Fruit fly (Drosophila melanogaster): ENCODE data around the gene capt.

capt gene

dm6 chr2L:1144371-1145360 is 13.4 kb downstream of the capt start (continued):
- TF ChIP-seq MTF-1 (GFP tag; optimal IDR thresholded peaks at IDR 0.05; ENCODE audit: borderline replicate concordance) (no peak), CG10209 (GFP tag; optimal IDR thresholded peaks at IDR 0.05) (peak; percentile 28), CG6683 (GFP tag; optimal IDR thresholded peaks at IDR 0.05) (no peak), Blimp-1 (GFP tag; optimal IDR thresholded peaks at IDR 0.05) (peak; percentile 72), CG14860 (GFP tag; IDR thresholded peaks at IDR 0.05; ENCODE audit: partially characterized antibody) (0 out of 3 replicates have a peak, but pooled peaks have one; percentile 15), grn (GFP tag; optimal IDR thresholded peaks at IDR 0.05) (no peak), twi (tag; optimal IDR thresholded peaks at IDR 0.05) (peak; percentile 9), Dip3 (GFP tag; optimal IDR thresholded peaks at IDR 0.05) (peak; percentile 48), Poxn (GFP tag; IDR thresholded peaks at IDR 0.05) (no peak), Gsc (GFP tag; IDR thresholded peaks at IDR 0.05) (no peak), D19B (GFP tag; optimal IDR thresholded peaks at IDR 0.05) (peak; percentile 69), aop (GFP tag; IDR thresholded peaks at IDR 0.05) (no peak), phol (tag; optimal IDR thresholded peaks at IDR 0.05) (peak; percentile 72), Mes4 (GFP tag; optimal IDR thresholded peaks at IDR 0.05) (peak; percentile 21), lab (GFP tag; optimal IDR thresholded peaks at IDR 0.05) (peak; percentile 73), Side (GFP tag; optimal IDR thresholded peaks at IDR 0.05) (no peak), Atf3 (GFP tag; optimal IDR thresholded peaks at IDR 0.05) (no peak), Gug (GFP tag; IDR thresholded peaks at IDR 0.05) (peak; percentile 19; the same call in 1 of the 4 replicates), seq (GFP tag; IDR thresholded peaks at IDR 0.05) (0 out of 2 replicates have a peak, but pooled peaks have one; percentile 13), danr (GFP tag; IDR thresholded peaks at IDR 0.05) (no peak), lola (GFP tag; optimal IDR thresholded peaks at IDR 0.05) (peak in 1 of 3 experiments; percentile 31), CG4424 (GFP tag; optimal IDR thresholded peaks at IDR 0.05) (peak; percentile 55), hbn (GFP tag; IDR thresholded peaks at IDR 0.05; ENCODE audit: partially characterized antibody) (no peak), CG5245 (GFP tag; optimal IDR thresholded peaks at IDR 0.05) (no peak), CG13894 (tag; optimal IDR thresholded peaks at IDR 0.05) (peak; percentile 31), Aef1 (GFP tag; IDR thresholded peaks at IDR 0.05) (peak; percentile 16; the same call in 1 of the 3 replicates), Eip74EF (GFP tag; optimal IDR thresholded peaks at IDR 0.05) (peak in 1 of 2 experiments; percentile 40), Dbx (GFP tag; IDR thresholded peaks at IDR 0.05) (no peak), sd (tag; optimal IDR thresholded peaks at IDR 0.05) (no peak), Mad (GFP tag; optimal IDR thresholded peaks at IDR 0.05) (no peak), Myb (GFP tag; optimal IDR thresholded peaks at IDR 0.05) (peak; percentile 5), CG14050 (GFP tag; IDR thresholded peaks at IDR 0.05) (no peak), Sry-β (GFP tag; optimal IDR thresholded peaks at IDR 0.05) (no peak), CG15696 (tag; optimal IDR thresholded peaks at IDR 0.05) (no peak), ranshi (GFP tag; IDR thresholded peaks at IDR 0.05) (peak; percentile 45; the same call in 1 of the 2 replicates), bab2 (GFP tag; optimal IDR thresholded peaks at IDR 0.05) (peak; percentile 36), Drgx (GFP tag; IDR thresholded peaks at IDR 0.05) (peak; percentile 43; the same call in 1 of the 2 replicates), CG7271 (tag; optimal IDR thresholded peaks at IDR 0.05) (no peak), CG17359 (tag; optimal IDR thresholded peaks at IDR 0.05) (peak; percentile 71), CG12219 (GFP tag; optimal IDR thresholded peaks at IDR 0.05) (peak; percentile 51), hb (GFP tag; IDR thresholded peaks at IDR 0.05; ENCODE audit: partially characterized antibody) (no peak), CG3847 (GFP tag; IDR thresholded peaks at IDR 0.05) (0 out of 2 replicates have a peak, but pooled peaks have one; percentile 23), CG30431 (GFP tag; optimal IDR thresholded peaks at IDR 0.05) (no peak), NC2β (GFP tag; optimal IDR thresholded peaks at IDR 0.05) (peak; percentile 8), onecut (GFP tag; IDR thresholded peaks at IDR 0.05) (no peak), ERR (GFP tag; optimal IDR thresholded peaks at IDR 0.05) (no peak), CG10959 (GFP tag; IDR thresholded peaks at IDR 0.05) (no peak)
